Worm (Caenorhabditis elegans) whole organism, L3 larva: ENCODE results near the gene ttbk-5.

Source experiments
- R02D3.7 ChIP-seq: fragments of 150-350 bp; optimal IDR thresholded peaks from 2 replicates; lab custom pipeline; 2014; ENCODE audit warnings: missing biosample characterization, missing genetic modification characterization
- ZK546.5 ChIP-seq: sonication (generic microtip); optimal IDR thresholded peaks from 2 replicates; lab custom pipeline; 2017; ENCODE audit warnings: missing biosample characterization, missing genetic modification characterization
- aly-2 ChIP-seq: fragments of 150-350 bp; optimal IDR thresholded peaks from 2 replicates; lab custom pipeline; 2014; ENCODE audit warnings: missing biosample characterization, missing genetic modification characterization
- ceh-16 ChIP-seq: sonication (generic microtip); optimal IDR thresholded peaks from 2 replicates; lab custom pipeline; 2017; ENCODE audit warnings: missing biosample characterization, missing genetic modification characterization
- ceh-82 ChIP-seq: fragments of 150-350 bp; optimal IDR thresholded peaks from 2 replicates; lab custom pipeline; 2014; ENCODE audit warnings: missing biosample characterization, missing genetic modification characterization
- ceh-9 ChIP-seq: sonication (generic microtip); optimal IDR thresholded peaks from 2 replicates; lab custom pipeline; 2018; ENCODE audit warnings: missing biosample characterization, missing genetic modification characterization
- daf-12 ChIP-seq: fragments of 150-350 bp; optimal IDR thresholded peaks from 2 replicates; lab custom pipeline; 2014; ENCODE audit warnings: missing biosample characterization, missing genetic modification reagents, missing genetic modification characterization
- egl-27 ChIP-seq: sonication (generic microtip); optimal IDR thresholded peaks from 4 replicates; lab custom pipeline; 2017; ENCODE audit warnings: missing biosample characterization, missing genetic modification reagents, missing genetic modification characterization
- egl-5 ChIP-seq: fragments of 150-350 bp; optimal IDR thresholded peaks from 2 replicates; lab custom pipeline; 2017; ENCODE audit warnings: missing biosample characterization, missing genetic modification reagents, missing genetic modification characterization, inconsistent platforms
- elt-1 ChIP-seq: fragments of 150-350 bp; optimal IDR thresholded peaks from 2 replicates; lab custom pipeline; 2014; ENCODE audit warnings: missing biosample characterization, missing genetic modification characterization
- elt-2 ChIP-seq: sonication (generic microtip); optimal IDR thresholded peaks from 2 replicates; lab custom pipeline; 2016; ENCODE audit warnings: missing genetic modification reagents, mild to moderate bottlenecking, missing genetic modification characterization, missing compliant biosample characterization
- eor-1 ChIP-seq, 2 experiments: fragments of 150-350 bp; optimal IDR thresholded peaks; 2 replicates each; lab custom pipeline; 2014 to 2018; ENCODE audit warnings: missing biosample characterization in 2 of 2, missing genetic modification characterization in 2 of 2
- fkh-2 ChIP-seq: fragments of 150-350 bp; optimal IDR thresholded peaks from 2 replicates; lab custom pipeline; 2014; ENCODE audit warnings: missing biosample characterization, missing genetic modification reagents, missing genetic modification characterization
- jun-1 ChIP-seq: fragments of 150-350 bp; optimal IDR thresholded peaks from 2 replicates; lab custom pipeline; 2014; ENCODE audit warnings: missing biosample characterization, missing genetic modification reagents, missing genetic modification characterization
- lin-15B ChIP-seq: fragments of 150-350 bp; optimal IDR thresholded peaks from 2 replicates; lab custom pipeline; 2014; ENCODE audit warnings: missing biosample characterization, missing genetic modification characterization
- lin-39 ChIP-seq: fragments of 150-350 bp; optimal IDR thresholded peaks from 2 replicates; lab custom pipeline; 2018; ENCODE audit warnings: missing biosample characterization, missing genetic modification reagents, missing genetic modification characterization
- lsy-12 ChIP-seq: sonication (generic microtip); optimal IDR thresholded peaks from 2 replicates; lab custom pipeline; 2016; ENCODE audit warnings: mild to moderate bottlenecking, missing genetic modification characterization, missing compliant biosample characterization
- mdl-1 ChIP-seq: fragments of 150-350 bp; optimal IDR thresholded peaks from 2 replicates; lab custom pipeline; 2014; ENCODE audit warnings: missing biosample characterization, missing genetic modification characterization
- nfya-1 ChIP-seq: sonication (generic microtip); optimal IDR thresholded peaks from 2 replicates; lab custom pipeline; 2017; ENCODE audit warnings: missing genetic modification characterization, mild to moderate bottlenecking, missing compliant biosample characterization, antibody characterized with exemption, moderate library complexity; ENCODE audit not compliant: insufficient read depth
- nhr-12 ChIP-seq: fragments of 150-350 bp; optimal IDR thresholded peaks from 2 replicates; lab custom pipeline; 2014; ENCODE audit warnings: missing biosample characterization, missing genetic modification characterization
- nhr-23 ChIP-seq: fragments of 150-350 bp; optimal IDR thresholded peaks from 2 replicates; lab custom pipeline; 2014; ENCODE audit warnings: missing biosample characterization, missing genetic modification reagents, missing genetic modification characterization
- nhr-237 ChIP-seq: fragments of 150-350 bp; optimal IDR thresholded peaks from 2 replicates; lab custom pipeline; 2014; ENCODE audit warnings: missing biosample characterization, missing genetic modification characterization
- nhr-25 ChIP-seq: sonication (generic microtip); optimal IDR thresholded peaks from 2 replicates; lab custom pipeline; 2017; ENCODE audit warnings: missing biosample characterization, missing genetic modification characterization
- nhr-43 ChIP-seq: sonication (generic microtip); optimal IDR thresholded peaks from 2 replicates; lab custom pipeline; 2016; ENCODE audit warnings: mild to moderate bottlenecking, missing genetic modification characterization, missing compliant biosample characterization; ENCODE audit not compliant: poor library complexity, severe bottlenecking
- nhr-67 ChIP-seq: fragments of 150-350 bp; optimal IDR thresholded peaks from 2 replicates; lab custom pipeline; 2014; ENCODE audit warnings: missing biosample characterization, missing genetic modification characterization
- nhr-76 ChIP-seq: fragments of 150-350 bp; sonication (generic microtip); optimal IDR thresholded peaks from 5 replicates; lab custom pipeline; 2014; ENCODE audit warnings: missing biosample characterization, missing genetic modification characterization
- nhr-77 ChIP-seq: fragments of 150-350 bp; optimal IDR thresholded peaks from 2 replicates; lab custom pipeline; 2014; ENCODE audit warnings: missing biosample characterization, missing genetic modification characterization
- pqm-1 ChIP-seq: fragments of 150-350 bp; optimal IDR thresholded peaks from 2 replicates; lab custom pipeline; 2017; ENCODE audit warnings: missing biosample characterization, missing genetic modification characterization, inconsistent platforms
- skn-1 ChIP-seq: fragments of 150-350 bp; optimal IDR thresholded peaks from 2 replicates; lab custom pipeline; 2014; ENCODE audit warnings: missing biosample characterization, missing genetic modification characterization
- snpc-4 ChIP-seq: fragments of 150-350 bp; optimal IDR thresholded peaks from 2 replicates; lab custom pipeline; 2014; ENCODE audit warnings: missing biosample characterization, missing genetic modification characterization
- tbx-2 ChIP-seq: sonication (generic microtip); optimal IDR thresholded peaks from 2 replicates; lab custom pipeline; 2016; ENCODE audit warnings: mild to moderate bottlenecking, missing genetic modification characterization, missing compliant biosample characterization
- unc-39 ChIP-seq: sonication (generic microtip); optimal IDR thresholded peaks from 4 replicates; lab custom pipeline; 2017; ENCODE audit warnings: missing biosample characterization, missing genetic modification characterization
- unc-62 ChIP-seq: fragments of 150-350 bp; sonication (generic microtip); optimal IDR thresholded peaks from 4 replicates; lab custom pipeline; 2014; ENCODE audit warnings: missing biosample characterization, missing genetic modification reagents, missing genetic modification characterization
- zag-1 ChIP-seq: fragments of 150-350 bp; optimal IDR thresholded peaks from 2 replicates; lab custom pipeline; 2014; ENCODE audit warnings: missing biosample characterization, missing genetic modification characterization
- ztf-11 ChIP-seq: fragments of 150-350 bp; optimal IDR thresholded peaks from 2 replicates; lab custom pipeline; 2014; ENCODE audit warnings: missing biosample characterization, missing genetic modification characterization
- ztf-4 ChIP-seq: fragments of 150-350 bp; optimal IDR thresholded peaks from 2 replicates; lab custom pipeline; 2014; ENCODE audit warnings: missing biosample characterization, missing genetic modification characterization

The ttbk-5 gene

ce11 chrIV:10085401-10086187 is 4.9 kb upstream of the ttbk-5 start, which contains the start of the genes col-2 and ndc-80 (continued):
- no peak for TF ChIP-seq elt-2 (tag; lab: Kevin White, UChicago)
- peak; percentile 74 for TF ChIP-seq nhr-43 (tag; lab: Kevin White, UChicago)
- TF ChIP-seq mdl-1 (tag; lab: Kevin White, UChicago): no peak
- no peak for TF ChIP-seq egl-27 (tag; lab: Kevin White, UChicago)
- no peak for TF ChIP-seq daf-12
- TF ChIP-seq ceh-16 (tag; lab: Kevin White, UChicago): no peak
- no peak for TF ChIP-seq unc-39 (tag; lab: Kevin White, UChicago)
- no peak for TF ChIP-seq nhr-77 (tag; lab: Kevin White, UChicago)
- peak; percentile 71 for TF ChIP-seq R02D3.7
- TF ChIP-seq nhr-76: no peak
- peak; percentile 36 for TF ChIP-seq snpc-4
- TF ChIP-seq elt-1: no peak

DNA sequence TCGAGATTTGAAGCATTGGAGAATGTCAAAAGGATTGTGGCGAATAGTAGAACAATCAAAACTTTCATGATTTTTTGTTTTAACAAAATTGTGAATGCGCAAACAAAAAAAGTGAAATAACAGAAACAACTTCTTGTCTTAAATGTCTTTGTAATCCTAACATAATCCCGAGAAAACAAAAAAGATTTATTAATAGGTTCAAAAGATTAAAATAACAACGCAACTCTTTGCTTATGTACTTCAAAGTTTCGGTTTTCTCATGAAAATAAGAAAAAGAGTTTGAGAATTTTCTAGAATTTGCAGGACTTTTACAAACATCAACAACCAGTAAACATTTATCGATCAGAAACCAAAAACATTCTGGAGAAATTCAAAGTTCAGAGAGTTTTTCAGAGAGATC is 681 bp upstream of the ttbk-5 start, which contains the start of gene ttr-39:
ttr-39 (minus strand) TSS at position 101 of the 400 bp plus-strand sequence.
- TF ChIP-seq ztf-4 (tag; lab: Kevin White, UChicago): no peak
- TF ChIP-seq zag-1 (tag; lab: Kevin White, UChicago): no peak
- no peak for TF ChIP-seq nhr-67 (tag; lab: Kevin White, UChicago)
- no peak for TF ChIP-seq ZK546.5 (tag; lab: Kevin White, UChicago)
- TF ChIP-seq nfya-1: no peak
- no peak for TF ChIP-seq ceh-82 (tag; lab: Kevin White, UChicago)
- TF ChIP-seq lsy-12 (tag; lab: Kevin White, UChicago): no peak
- TF ChIP-seq ceh-9 (tag; lab: Kevin White, UChicago): no peak
- TF ChIP-seq lin-15B (tag; lab: Kevin White, UChicago): no peak
- no peak for TF ChIP-seq egl-27 (tag; lab: Kevin White, UChicago)
- no peak for TF ChIP-seq nhr-23

- TF ChIP-seq egl-5 (no peak), R02D3.7 (no peak), aly-2 (tag; lab: Kevin White, UChicago) (no peak), ztf-11 (no peak), unc-62 (GFP tag; lab: Kevin White, UChicago) (no peak), eor-1 (tag; optimal IDR thresholded peaks at IDR 0.05; lab: Kevin White, UChicago) (no peak), nhr-12 (tag; lab: Kevin White, UChicago) (no peak), ztf-4 (tag; lab: Kevin White, UChicago) (no peak), tbx-2 (tag; lab: Kevin White, UChicago) (no peak), lin-39 (tag; lab: Kevin White, UChicago) (no peak), skn-1 (tag; lab: Kevin White, UChicago) (no peak), jun-1 (no peak), nhr-237 (tag; lab: Kevin White, UChicago) (no peak), ceh-16 (tag; lab: Kevin White, UChicago) (no peak), pqm-1 (tag; lab: Kevin White, UChicago) (no peak), nhr-67 (tag; lab: Kevin White, UChicago) (no peak), fkh-2 (tag; lab: Kevin White, UChicago) (no peak)
Observed at ce11 chrIV:10095171-10095570, 4.7 kb downstream of the ttbk-5 start, which contains the start of the genes C04G2.5 and msp-36. TSS of gene C04G2.5 (minus strand) at chrIV:10095271. TSS of gene msp-36 (plus strand) at chrIV:10095433.

DNA sequence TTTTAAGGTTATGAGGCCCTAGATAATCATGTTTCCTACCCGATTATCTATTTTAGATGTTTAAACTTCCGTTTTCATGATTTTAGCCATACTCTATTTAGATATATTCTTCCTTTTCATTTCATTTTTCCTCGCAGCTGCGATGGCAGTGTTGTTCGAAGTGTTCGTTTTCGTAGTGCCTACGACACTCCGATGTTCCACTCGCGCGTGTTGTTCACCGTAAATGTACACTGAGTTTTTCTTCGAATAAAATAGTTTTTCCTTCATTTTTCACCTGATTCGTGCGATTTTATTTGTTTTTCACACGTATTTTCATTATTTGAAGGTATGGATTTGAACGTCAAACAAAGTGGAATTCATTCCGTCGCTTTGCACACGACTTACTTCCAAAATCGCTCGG is 6.4 kb downstream of the ttbk-5 start, which contains the start of gene dis-3:
dis-3 (plus strand) TSS at position 322 of the 400 bp plus-strand sequence.
- TF ChIP-seq R02D3.7: peak; percentile 71
- peak; percentile 42 for TF ChIP-seq lin-15B (tag; lab: Kevin White, UChicago)
- no peak for TF ChIP-seq nhr-25 (tag; lab: Kevin White, UChicago)
- no peak for TF ChIP-seq pqm-1 (tag; lab: Kevin White, UChicago)
